Worm (Caenorhabditis elegans): ENCODE results near the gene K08C7.4.
A peak's percentile ranks its signal among the peaks of the same experiment; 100 is the strongest.
"Not testable (repeated sequence)": the region's sequence is repeated elsewhere in the genome, so short reads cannot be mapped to it uniquely, and the experiment has no call there.

K08C7.4 gene

DNA sequence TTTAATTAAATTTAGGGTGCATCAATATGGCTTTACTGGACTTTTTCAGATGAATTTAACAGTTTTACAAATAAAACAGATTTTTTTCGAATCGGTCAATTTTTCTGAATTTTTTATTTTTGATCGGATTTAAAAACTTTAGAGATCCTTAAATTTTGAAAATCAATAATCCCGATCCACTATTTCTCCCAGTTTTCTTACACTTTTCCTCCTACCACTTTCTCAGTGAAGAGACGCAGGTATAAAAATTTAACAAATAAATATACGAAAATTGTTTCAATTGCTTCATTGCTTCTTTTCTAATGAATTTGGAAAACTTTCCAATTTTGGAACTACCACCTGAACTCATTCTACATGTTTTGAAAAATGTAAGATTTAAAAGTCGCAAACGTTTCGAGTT is 16.1 kb downstream of the K08C7.4 start, which contains the start of gene K08C7.7:
TSS of gene K08C7.7 (plus strand) at position 301 of the 400 bp plus-strand sequence.
- TF ChIP-seq aha-1 (tag; optimal IDR thresholded peaks at IDR 0.05) (no peak), pax-3 (tag; optimal IDR thresholded peaks at IDR 0.05) (no peak), C04F5.9 (tag; optimal IDR thresholded peaks at IDR 0.05) (no peak), unc-30 (tag; optimal IDR thresholded peaks at IDR 0.05) (no peak), ets-5 (GFP tag; IDR thresholded peaks at IDR 0.05) (no peak), mef-2 (tag; optimal IDR thresholded peaks at IDR 0.05) (no peak), ztf-4 (tag; optimal IDR thresholded peaks at IDR 0.05) (no peak), C34B4.2 (tag; optimal IDR thresholded peaks at IDR 0.05) (no peak), fkh-8 (tag; optimal IDR thresholded peaks at IDR 0.05) (no peak), elt-3 (tag; optimal IDR thresholded peaks at IDR 0.05) (no peak), nhr-28 (tag; optimal IDR thresholded peaks at IDR 0.05) (no peak), ztf-11 (tag; optimal IDR thresholded peaks at IDR 0.05) (no peak), egl-13 (tag; optimal IDR thresholded peaks at IDR 0.05) (no peak), tbx-2 (tag; optimal IDR thresholded peaks at IDR 0.05) (no peak), hlh-4 (tag; optimal IDR thresholded peaks at IDR 0.05) (no peak), efl-3 (GFP tag; optimal IDR thresholded peaks at IDR 0.05) (no peak), ceh-8 (GFP tag; optimal IDR thresholded peaks at IDR 0.05) (no peak), egl-27 (tag; optimal IDR thresholded peaks at IDR 0.05) (no peak)

DNA sequence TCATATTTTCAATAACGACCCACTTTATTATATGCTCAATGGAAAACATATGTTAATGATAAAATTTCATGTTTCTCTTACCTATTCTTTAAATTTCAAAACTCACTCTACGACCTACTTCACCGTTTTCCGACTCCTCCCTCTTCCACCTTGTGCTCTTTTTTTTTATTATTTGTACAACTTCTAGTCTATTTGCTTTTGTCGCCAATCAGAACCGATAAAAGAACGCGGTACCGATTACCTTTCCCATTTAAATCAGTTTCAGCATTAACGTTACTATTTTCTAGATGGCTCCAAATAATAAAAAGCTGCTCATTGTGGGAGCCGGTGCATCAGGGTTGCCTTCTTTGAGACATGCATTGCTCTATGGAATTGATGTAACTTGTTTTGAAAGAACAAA is 18.5 kb downstream of the K08C7.4 start, which contains the start of gene fmo-1:
TSS of gene fmo-1 (plus strand) at position 98 of the 400 bp plus-strand sequence.
- TF ChIP-seq snpc-4 (tag; optimal IDR thresholded peaks at IDR 0.05) = no peak
- TF ChIP-seq elt-2 (tag; optimal IDR thresholded peaks at IDR 0.05) = peak; percentile 23

DNA sequence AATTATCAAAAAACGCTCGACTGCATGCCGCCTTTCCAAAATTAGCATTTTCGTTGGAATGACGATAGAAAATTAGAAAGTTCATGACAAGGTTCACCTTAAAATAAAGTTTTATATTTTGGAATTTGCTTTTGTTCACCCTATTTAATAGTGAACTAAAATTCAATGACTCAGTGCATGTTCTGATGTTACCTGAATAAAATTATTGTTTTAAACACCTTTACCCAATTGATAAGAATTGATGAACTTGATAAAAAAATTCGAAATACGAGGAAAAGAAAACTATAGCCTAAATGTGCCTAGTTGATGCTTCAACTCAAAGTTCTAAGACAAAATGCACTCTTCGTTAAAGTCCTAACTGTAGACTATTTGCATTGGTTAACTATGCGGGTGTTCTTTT is 19.2 kb downstream of the K08C7.4 start:
- TF ChIP-seq zip-4 (GFP tag; optimal IDR thresholded peaks at IDR 0.05) (no peak), lin-13 (GFP tag; optimal IDR thresholded peaks at IDR 0.05) (no peak), C16A3.4 (tag; optimal IDR thresholded peaks at IDR 0.05) (no peak), sptf-1 (tag; optimal IDR thresholded peaks at IDR 0.05) (no peak), rnt-1 (tag; optimal IDR thresholded peaks at IDR 0.05) (no peak)

DNA sequence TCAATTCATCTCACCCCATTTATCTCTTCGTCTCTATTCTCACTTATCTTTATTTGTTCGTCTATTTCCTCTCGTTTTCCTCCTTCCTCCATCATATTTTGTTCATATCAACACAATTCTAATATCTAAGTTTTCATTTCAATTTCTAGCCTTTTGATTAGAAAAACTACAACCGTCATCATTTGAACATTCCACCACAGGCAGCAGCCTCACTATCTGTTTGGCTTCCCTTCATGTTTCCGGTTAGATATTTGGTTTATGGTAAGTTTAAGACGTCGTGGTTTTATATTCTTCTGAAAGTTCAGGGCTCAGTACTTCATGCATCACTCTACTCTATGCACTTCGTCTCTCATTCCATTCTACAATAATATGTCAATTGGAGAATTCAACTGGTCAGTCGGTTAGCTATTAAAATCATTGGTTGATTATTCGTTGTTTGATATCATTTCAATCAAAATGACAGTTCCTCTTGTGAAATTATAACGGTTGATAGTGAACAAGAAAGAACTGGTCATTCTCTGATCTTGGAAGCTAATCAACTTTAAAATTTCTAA is 23.4 kb downstream of the K08C7.4 start, which contains the start of gene K08C7.1:
TSS of gene K08C7.1 (plus strand) at position 43 of the 554 bp plus-strand sequence.
- no peak for TF ChIP-seq C16A3.4 (tag; optimal IDR thresholded peaks at IDR 0.05)
- TF ChIP-seq zag-1 (tag; optimal IDR thresholded peaks at IDR 0.05) = no peak
- TF ChIP-seq unc-30 (tag; optimal IDR thresholded peaks at IDR 0.05) = no peak
- TF ChIP-seq nhr-76 (tag; optimal IDR thresholded peaks at IDR 0.05) = no peak
- peak; percentile 45 for TF ChIP-seq elt-2 (tag; optimal IDR thresholded peaks at IDR 0.05)

DNA sequence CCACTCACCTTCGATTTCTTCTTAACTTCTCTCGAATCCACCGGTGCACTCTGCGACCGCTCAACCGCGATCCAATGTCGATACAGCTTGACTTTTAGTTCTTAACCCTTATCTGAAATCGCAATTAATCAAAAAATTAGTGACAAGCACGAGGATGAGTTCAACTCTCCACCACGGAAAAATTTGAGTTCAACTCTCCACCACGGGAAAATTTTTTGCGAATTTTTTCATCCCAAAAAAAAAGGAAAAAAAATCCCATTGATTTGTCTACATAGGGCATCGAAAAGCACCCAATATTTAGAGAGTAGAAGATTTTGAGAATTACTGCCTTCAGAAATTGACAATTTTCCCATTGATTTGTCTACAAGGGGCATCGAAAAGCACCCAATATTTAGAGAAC is 26.2 kb downstream of the K08C7.4 start, which contains the start of gene glb-19:
TSS of gene glb-19 (minus strand) at position 101 of the 400 bp plus-strand sequence.
- TF ChIP-seq pag-3 (tag; optimal IDR thresholded peaks at IDR 0.05; ENCODE audit: borderline replicate concordance, insufficient read depth); mep-1 (tag; optimal IDR thresholded peaks at IDR 0.05); fkh-4 (tag; optimal IDR thresholded peaks at IDR 0.05; ENCODE audit: borderline replicate concordance): not testable (repeated sequence)

DNA sequence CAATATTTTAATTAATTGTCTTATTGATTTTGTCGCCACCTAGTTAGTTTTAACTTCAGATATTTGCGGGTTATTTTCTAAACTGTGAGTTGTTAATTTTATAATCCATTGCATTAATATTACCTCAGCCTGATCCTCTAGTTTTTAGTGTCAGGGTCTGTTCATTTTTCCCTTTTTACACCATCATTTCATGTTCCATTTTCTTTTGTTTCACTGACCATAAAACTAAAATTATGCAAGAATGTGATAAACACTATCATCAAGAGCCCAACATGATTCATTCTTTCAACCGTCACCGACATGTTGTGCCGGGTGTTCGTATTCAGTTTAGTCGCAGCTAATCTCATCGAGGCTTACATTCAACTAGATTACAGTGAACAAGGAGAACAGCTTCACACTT is 41.3 kb downstream of the K08C7.4 start, which contains the start of gene F56C4.2:
TSS of gene F56C4.2 (plus strand) at position 301 of the 400 bp plus-strand sequence.
- no peak for TF ChIP-seq unc-86 (tag; optimal IDR thresholded peaks at IDR 0.05)
- no peak for TF ChIP-seq hlh-4 (tag; optimal IDR thresholded peaks at IDR 0.05)
- TF ChIP-seq isw-1 (GFP tag; IDR thresholded peaks at IDR 0.05) = no peak
- no peak for TF ChIP-seq unc-130 (tag; optimal IDR thresholded peaks at IDR 0.05)
- no peak for TF ChIP-seq nhr-28 (tag; optimal IDR thresholded peaks at IDR 0.05)
- no peak for TF ChIP-seq nhr-11 (tag; optimal IDR thresholded peaks at IDR 0.05)
- no peak for TF ChIP-seq aha-1 (tag; optimal IDR thresholded peaks at IDR 0.05)

Data from whole organism, L1 larva.